Worm (Caenorhabditis elegans) whole organism, L2 larva: Measurements from ENCODE around the gene cyp-42A1.

Experiments used
- C34F6.9 ChIP-seq: fragments of 150-350 bp; optimal IDR thresholded peaks from 2 replicates; lab custom pipeline; 2014; ENCODE audit warnings: missing biosample characterization, missing genetic modification characterization
- F13H6.1 ChIP-seq: sonication (generic microtip); optimal IDR thresholded peaks from 2 replicates; lab custom pipeline; 2016; ENCODE audit warnings: missing genetic modification characterization, missing compliant biosample characterization
- Y55F3AM.14 ChIP-seq: fragments of 200-800 bp; sonication (Bioruptor generic); optimal IDR thresholded peaks from 2 replicates; lab custom pipeline; 2018; ENCODE audit warnings: mild to moderate bottlenecking, missing genetic modification characterization, missing compliant biosample characterization
- ZK546.5 ChIP-seq: sonication (generic microtip); optimal IDR thresholded peaks from 2 replicates; lab custom pipeline; 2017; ENCODE audit warnings: missing biosample characterization, missing genetic modification characterization
- alr-1 ChIP-seq: fragments of 150-350 bp; optimal IDR thresholded peaks from 2 replicates; lab custom pipeline; 2014; ENCODE audit warnings: missing biosample characterization, missing genetic modification characterization
- aly-2 ChIP-seq: fragments of 150-350 bp; optimal IDR thresholded peaks from 2 replicates; lab custom pipeline; 2014; ENCODE audit warnings: missing biosample characterization, missing genetic modification characterization
- ama-1 ChIP-seq: fragments of 150-350 bp; optimal IDR thresholded peaks from 2 replicates; lab custom pipeline; 2018; ENCODE audit warnings: inconsistent platforms
- blmp-1 ChIP-seq: sonication (generic microtip); optimal IDR thresholded peaks from 2 replicates; lab custom pipeline; 2017; ENCODE audit warnings: missing genetic modification characterization, mild to moderate bottlenecking, missing compliant biosample characterization, antibody characterized with exemption, moderate library complexity; ENCODE audit not compliant: insufficient read depth
- ceh-16 ChIP-seq: fragments of 150-350 bp; optimal IDR thresholded peaks from 2 replicates; lab custom pipeline; 2014; ENCODE audit warnings: missing biosample characterization, missing genetic modification characterization
- ceh-82 ChIP-seq: fragments of 150-350 bp; optimal IDR thresholded peaks from 2 replicates; lab custom pipeline; 2014; ENCODE audit warnings: missing biosample characterization, missing genetic modification characterization
- crh-2 ChIP-seq: sonication (generic microtip); optimal IDR thresholded peaks from 2 replicates; lab custom pipeline; 2017; ENCODE audit warnings: missing biosample characterization, missing genetic modification characterization
- dmd-4 ChIP-seq: sonication (generic microtip); optimal IDR thresholded peaks from 2 replicates; lab custom pipeline; 2017; ENCODE audit warnings: missing biosample characterization, missing genetic modification characterization
- elt-3 ChIP-seq: sonication (generic microtip); optimal IDR thresholded peaks from 2 replicates; lab custom pipeline; 2017; ENCODE audit warnings: missing biosample characterization, missing genetic modification characterization
- fos-1 ChIP-seq: fragments of 150-350 bp; optimal IDR thresholded peaks from 2 replicates; lab custom pipeline; 2014; ENCODE audit warnings: missing biosample characterization, missing genetic modification characterization
- lin-11 ChIP-seq: fragments of 150-350 bp; sonication (generic microtip); optimal IDR thresholded peaks from 2 replicates; lab custom pipeline; 2014; ENCODE audit warnings: missing biosample characterization, missing genetic modification characterization, inconsistent platforms, mixed read lengths
- lin-13 ChIP-seq: fragments of 150-350 bp; optimal IDR thresholded peaks from 2 replicates; lab custom pipeline; 2014; ENCODE audit warnings: missing biosample characterization, missing genetic modification reagents, missing genetic modification characterization
- lin-39 ChIP-seq: fragments of 150-350 bp; optimal IDR thresholded peaks from 2 replicates; lab custom pipeline; 2014; ENCODE audit warnings: missing biosample characterization, missing genetic modification reagents, missing genetic modification characterization
- lsy-2 ChIP-seq, 2 experiments: fragments of 150-350 bp in 1 of 2; sonication (generic microtip) in 1 of 2; optimal IDR thresholded peaks; 2 replicates each; lab custom pipeline; 2014 to 2017; ENCODE audit warnings: missing biosample characterization in 2 of 2, missing genetic modification characterization in 2 of 2
- mab-5 ChIP-seq: fragments of 150-350 bp; optimal IDR thresholded peaks from 2 replicates; lab custom pipeline; 2014; ENCODE audit warnings: missing biosample characterization, missing genetic modification characterization
- mbf-1 ChIP-seq: sonication (generic microtip); optimal IDR thresholded peaks from 2 replicates; lab custom pipeline; 2017; ENCODE audit warnings: missing biosample characterization, missing genetic modification characterization
- nhr-10 ChIP-seq: sonication (generic microtip); optimal IDR thresholded peaks from 2 replicates; lab custom pipeline; 2017; ENCODE audit warnings: missing biosample characterization, missing genetic modification characterization
- nhr-11 ChIP-seq: fragments of 150-350 bp; optimal IDR thresholded peaks from 2 replicates; lab custom pipeline; 2014; ENCODE audit warnings: missing biosample characterization, missing genetic modification characterization
- nhr-21 ChIP-seq: fragments of 150-350 bp; optimal IDR thresholded peaks from 2 replicates; lab custom pipeline; 2014; ENCODE audit warnings: missing biosample characterization, missing genetic modification characterization
- nhr-25 ChIP-seq: fragments of 150-350 bp; sonication (generic microtip); optimal IDR thresholded peaks from 3 replicates; lab custom pipeline; 2014; ENCODE audit warnings: missing biosample characterization, missing genetic modification characterization
- nhr-77 ChIP-seq: fragments of 150-350 bp; optimal IDR thresholded peaks from 2 replicates; lab custom pipeline; 2014; ENCODE audit warnings: missing biosample characterization, missing genetic modification characterization
- peb-1 ChIP-seq: fragments of 150-350 bp; optimal IDR thresholded peaks from 2 replicates; lab custom pipeline; 2014; ENCODE audit warnings: missing biosample characterization, missing genetic modification characterization
- sem-4 ChIP-seq: fragments of 150-350 bp; optimal IDR thresholded peaks from 2 replicates; lab custom pipeline; 2014; ENCODE audit warnings: missing biosample characterization, missing genetic modification reagents, missing genetic modification characterization
- skn-1 ChIP-seq: sonication (generic microtip); optimal IDR thresholded peaks from 2 replicates; lab custom pipeline; 2017; ENCODE audit warnings: missing biosample characterization, missing genetic modification characterization
- sma-3 ChIP-seq: sonication (generic microtip); optimal IDR thresholded peaks from 2 replicates; lab custom pipeline; 2016; ENCODE audit warnings: missing genetic modification reagents, missing genetic modification characterization, missing compliant biosample characterization
- sma-9 ChIP-seq, 2 experiments: fragments of 150-350 bp in 1 of 2; sonication (generic microtip) in 1 of 2; optimal IDR thresholded peaks; 2 replicates each; lab custom pipeline; 2014 to 2016; ENCODE audit warnings: missing genetic modification characterization in 2 of 2, mild to moderate bottlenecking in 1 of 2, missing biosample characterization in 1 of 2, missing compliant biosample characterization in 1 of 2, missing genetic modification reagents in 1 of 2, moderate library complexity in 1 of 2
- snpc-4 ChIP-seq: fragments of 150-350 bp; optimal IDR thresholded peaks from 2 replicates; lab custom pipeline; 2014; ENCODE audit warnings: missing biosample characterization, missing genetic modification characterization
- unc-55 ChIP-seq: fragments of 150-350 bp; sonication (generic microtip); optimal IDR thresholded peaks from 3 replicates; lab custom pipeline; 2014; ENCODE audit warnings: missing biosample characterization, missing genetic modification reagents, missing genetic modification characterization
- unc-62 ChIP-seq: fragments of 150-350 bp; optimal IDR thresholded peaks from 2 replicates; lab custom pipeline; 2014; ENCODE audit warnings: missing biosample characterization, missing genetic modification reagents, missing genetic modification characterization
- ztf-11 ChIP-seq: sonication (generic microtip); optimal IDR thresholded peaks from 2 replicates; lab custom pipeline; 2017; ENCODE audit warnings: missing biosample characterization, missing genetic modification characterization
- ztf-4 ChIP-seq: fragments of 150-350 bp; optimal IDR thresholded peaks from 2 replicates; lab custom pipeline; 2014; ENCODE audit warnings: missing biosample characterization, missing genetic modification characterization

The cyp-42A1 gene

ce11 chrV:18903472-18903871 is 8.4 kb upstream of the cyp-42A1 start, which contains the start of gene mihp-2:
mihp-2 (plus strand) TSS chrV:18903772.
- TF ChIP-seq C34F6.9 (no peak), nhr-10 (no peak), ceh-16 (tag; lab: Kevin White, UChicago) (no peak), F13H6.1 (no peak), mbf-1 (tag; lab: Kevin White, UChicago) (no peak), sma-3 (GFP tag; lab: Kevin White, UChicago) (no peak), snpc-4 (tag; lab: Kevin White, UChicago) (no peak), fos-1 (tag; lab: Kevin White, UChicago) (no peak)

- no peak for TF ChIP-seq sma-9 (GFP tag; optimal IDR thresholded peaks at IDR 0.05; lab: Kevin White, UChicago)
- TF ChIP-seq sma-9 (tag; optimal IDR thresholded peaks at IDR 0.05; lab: Kevin White, UChicago) = no peak
- TF ChIP-seq nhr-25 = peak; percentile 23
Measured at ce11 chrV:18907519-18907918, 4.3 kb upstream of the cyp-42A1 start.

- TF ChIP-seq ama-1 (lab: Kevin White, UChicago) (no peak), C34F6.9 (no peak), nhr-10 (no peak), lin-11 (tag; lab: Kevin White, UChicago) (no peak)
Measured at ce11 chrV:18909682-18910081, 2.2 kb upstream of the cyp-42A1 start.

ce11 chrV:18912555-18912954 is 719 bp downstream of the cyp-42A1 start:
- TF ChIP-seq skn-1 (tag; lab: Kevin White, UChicago) (no peak), elt-3 (no peak), nhr-10 (no peak), Y55F3AM.14 (GFP tag; lab: Kevin White, UChicago) (no peak), crh-2 (tag; lab: Kevin White, UChicago) (no peak), lsy-2 (tag; optimal IDR thresholded peaks at IDR 0.05; lab: Kevin White, UChicago) (no peak), nhr-11 (tag; lab: Kevin White, UChicago) (no peak), mbf-1 (tag; lab: Kevin White, UChicago) (no peak), sem-4 (tag; lab: Kevin White, UChicago) (no peak), ZK546.5 (tag; lab: Kevin White, UChicago) (no peak), ceh-82 (tag; lab: Kevin White, UChicago) (no peak), snpc-4 (tag; lab: Kevin White, UChicago) (no peak), nhr-25 (no peak), nhr-77 (tag; lab: Kevin White, UChicago) (no peak), lin-39 (tag; lab: Kevin White, UChicago) (no peak), nhr-21 (no peak), ztf-4 (no peak)

ce11 chrV:18913120-18913519 is 1.3 kb downstream of the cyp-42A1 start:
- TF ChIP-seq ztf-4 = no peak
- TF ChIP-seq alr-1 = no peak
- no peak for TF ChIP-seq Y55F3AM.14 (GFP tag; lab: Kevin White, UChicago)
- no peak for TF ChIP-seq nhr-77 (tag; lab: Kevin White, UChicago)
- TF ChIP-seq unc-62 = no peak
- no peak for TF ChIP-seq mbf-1 (tag; lab: Kevin White, UChicago)
- no peak for TF ChIP-seq peb-1
- no peak for TF ChIP-seq sma-9 (GFP tag; optimal IDR thresholded peaks at IDR 0.05; lab: Kevin White, UChicago)
- no peak for TF ChIP-seq sma-9 (tag; optimal IDR thresholded peaks at IDR 0.05; lab: Kevin White, UChicago)
- TF ChIP-seq nhr-21 = no peak
- no peak for TF ChIP-seq C34F6.9
- no peak for TF ChIP-seq dmd-4 (tag; lab: Kevin White, UChicago)
- TF ChIP-seq ama-1 (lab: Kevin White, UChicago) = no peak
- TF ChIP-seq, all 48 proteins: peak for 0

ce11 chrV:18917396-18917795 is 5.6 kb downstream of the cyp-42A1 start:
- TF ChIP-seq nhr-10 = no peak
- TF ChIP-seq blmp-1 (tag; lab: Kevin White, UChicago) = no peak
- TF ChIP-seq sem-4 (tag; lab: Kevin White, UChicago) = no peak
- TF ChIP-seq nhr-25 = no peak
- TF ChIP-seq ztf-11 (tag; lab: Kevin White, UChicago) = no peak
- TF ChIP-seq crh-2 (tag; lab: Kevin White, UChicago) = no peak
- no peak for TF ChIP-seq ceh-82 (tag; lab: Kevin White, UChicago)
- no peak for TF ChIP-seq lin-13 (GFP tag; lab: Kevin White, UChicago)
- no peak for TF ChIP-seq aly-2 (tag; lab: Kevin White, UChicago)
- TF ChIP-seq snpc-4 (tag; lab: Kevin White, UChicago) = no peak
- TF ChIP-seq mab-5 = no peak
- no peak for TF ChIP-seq unc-55 (GFP tag; lab: Kevin White, UChicago)
